Worm (Caenorhabditis elegans) whole organism, L3 larva: Measurements from ENCODE around the gene kmo-2.

Source experiments
- R02D3.7 ChIP-seq: fragments of 150-350 bp; optimal IDR thresholded peaks from 2 replicates; lab custom pipeline; 2014; ENCODE audit warnings: missing biosample characterization, missing genetic modification characterization
- ceh-16 ChIP-seq: sonication (generic microtip); optimal IDR thresholded peaks from 2 replicates; lab custom pipeline; 2017; ENCODE audit warnings: missing biosample characterization, missing genetic modification characterization
- elt-1 ChIP-seq: fragments of 150-350 bp; optimal IDR thresholded peaks from 2 replicates; lab custom pipeline; 2014; ENCODE audit warnings: missing biosample characterization, missing genetic modification characterization
- fkh-10 ChIP-seq: sonication (generic microtip); optimal IDR thresholded peaks from 2 replicates; lab custom pipeline; 2017; ENCODE audit warnings: missing biosample characterization, missing genetic modification reagents, missing genetic modification characterization
- fkh-2 ChIP-seq: fragments of 150-350 bp; optimal IDR thresholded peaks from 2 replicates; lab custom pipeline; 2014; ENCODE audit warnings: missing biosample characterization, missing genetic modification reagents, missing genetic modification characterization
- pqm-1 ChIP-seq: fragments of 150-350 bp; optimal IDR thresholded peaks from 2 replicates; lab custom pipeline; 2017; ENCODE audit warnings: missing biosample characterization, missing genetic modification characterization, inconsistent platforms
- zag-1 ChIP-seq: fragments of 150-350 bp; optimal IDR thresholded peaks from 2 replicates; lab custom pipeline; 2014; ENCODE audit warnings: missing biosample characterization, missing genetic modification characterization
- ztf-11 ChIP-seq: fragments of 150-350 bp; optimal IDR thresholded peaks from 2 replicates; lab custom pipeline; 2014; ENCODE audit warnings: missing biosample characterization, missing genetic modification characterization

DNA sequence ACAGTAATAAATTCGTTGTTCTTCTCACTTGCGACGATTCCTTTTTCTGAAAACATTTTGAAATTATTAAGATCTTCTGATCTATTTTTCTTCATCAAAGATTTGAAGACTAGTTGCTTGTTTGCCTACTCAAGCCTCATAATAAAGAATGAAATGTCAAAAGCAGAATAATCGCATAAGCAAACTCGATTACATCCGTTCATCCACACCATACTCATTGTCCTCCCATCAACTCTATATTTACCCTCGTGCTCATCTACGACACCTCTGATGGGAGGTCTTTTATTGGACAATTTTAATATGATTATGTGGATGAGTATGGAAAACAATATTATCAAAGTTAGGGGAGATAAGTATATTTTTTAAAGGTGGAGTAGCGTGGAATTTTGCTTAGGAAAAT is 34.5 kb downstream of the kmo-2 start:
- TF ChIP-seq R02D3.7 (no peak), ztf-11 (tag; lab: Kevin White, UChicago) (no peak), ceh-16 (no peak), zag-1 (tag; lab: Kevin White, UChicago) (no peak), fkh-10 (GFP tag; lab: Kevin White, UChicago) (no peak), pqm-1 (no peak), fkh-2 (tag; lab: Kevin White, UChicago) (no peak), elt-1 (tag; lab: Kevin White, UChicago) (no peak)
